Fruit fly (Drosophila melanogaster): ENCODE data around the gene CG2258.

CG2258 gene

DNA sequence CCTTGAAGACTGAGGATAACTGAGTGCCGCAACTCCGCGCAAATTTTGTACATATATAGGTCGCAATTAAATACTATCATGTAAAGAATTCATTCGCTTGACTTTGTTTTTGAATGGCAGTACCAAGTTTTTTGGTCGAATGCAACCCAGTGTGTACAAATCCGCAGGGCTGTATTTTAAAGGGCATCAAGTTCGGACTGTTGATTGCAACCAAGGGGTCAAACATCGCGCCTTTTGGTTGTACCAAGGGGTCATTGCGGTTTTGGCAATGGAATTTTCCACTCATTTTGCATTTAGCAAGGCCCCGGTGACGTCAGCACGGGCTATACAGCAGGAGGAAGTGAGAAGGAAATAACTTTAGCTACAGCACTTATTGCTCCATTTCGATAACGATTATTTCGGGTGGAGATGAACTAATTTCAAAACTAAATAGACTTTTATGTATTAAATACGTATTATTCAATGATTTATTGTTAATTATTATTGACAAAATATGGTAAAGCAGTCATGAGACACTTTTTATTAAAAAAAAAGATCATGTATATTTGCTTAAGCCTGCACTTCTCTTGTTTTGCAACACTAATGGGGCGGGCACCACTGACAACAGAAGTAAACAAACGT is 29.9 kb upstream of the CG2258 start, which contains the start of gene CG10958 (continued):
- TF ChIP-seq vvl (GFP tag; IDR thresholded peaks at IDR 0.05) = peak; percentile 64; the same call in 1 of the 2 replicates
- peak; percentile 51 for TF ChIP-seq CG7839 (tag; optimal IDR thresholded peaks at IDR 0.05)
- peak; percentile 30; the same call in 1 of the 3 replicates for TF ChIP-seq B-H1 (GFP tag; IDR thresholded peaks at IDR 0.05)
- TF ChIP-seq CG15514 (GFP tag; optimal IDR thresholded peaks at IDR 0.05) = peak; percentile 85
- no peak for TF ChIP-seq CG6854 (GFP tag; optimal IDR thresholded peaks at IDR 0.05)
- TF ChIP-seq MESR4 (GFP tag; optimal IDR thresholded peaks at IDR 0.05) = peak; percentile 68
- TF ChIP-seq Aef1 (GFP tag; IDR thresholded peaks at IDR 0.05) = 0 out of 3 replicates have a peak, but pooled peaks have one; percentile 33
- no peak for TF ChIP-seq D (optimal IDR thresholded peaks at IDR 0.05)
- peak; percentile 16 for TF ChIP-seq D (GFP tag; optimal IDR thresholded peaks at IDR 0.05)
- peak; percentile 55 for TF ChIP-seq CG18262 (tag; optimal IDR thresholded peaks at IDR 0.05)
- TF ChIP-seq Abd-B (GFP tag; optimal IDR thresholded peaks at IDR 0.05) = peak; percentile 31
- TF ChIP-seq Sry-β (GFP tag; optimal IDR thresholded peaks at IDR 0.05) = peak; percentile 85
- TF ChIP-seq CG18764 (GFP tag; optimal IDR thresholded peaks at IDR 0.05) = peak; percentile 48
- TF ChIP-seq sob (GFP tag; IDR thresholded peaks at IDR 0.05) = peak; percentile 68
- peak; percentile 63 for TF ChIP-seq CG12155 (GFP tag; optimal IDR thresholded peaks at IDR 0.05)
- TF ChIP-seq CG12219 (GFP tag; optimal IDR thresholded peaks at IDR 0.05) = no peak
- TF ChIP-seq CG16813 (GFP tag; IDR thresholded peaks at IDR 0.05; ENCODE audit: partially characterized antibody) = no peak
- peak; percentile 9 for TF ChIP-seq Antp (GFP tag; optimal IDR thresholded peaks at IDR 0.05)
- no peak for TF ChIP-seq gt (GFP tag; IDR thresholded peaks at IDR 0.05)
- peak; percentile 56 for TF ChIP-seq caup (GFP tag; optimal IDR thresholded peaks at IDR 0.05; ENCODE audit: severe bottlenecking)
- TF ChIP-seq Oaz (GFP tag; IDR thresholded peaks at IDR 0.05) = 0 out of 2 replicates have a peak, but pooled peaks have one; percentile 33
- peak; percentile 80 for TF ChIP-seq CG12391 (tag; optimal IDR thresholded peaks at IDR 0.05)
- TF ChIP-seq CoRest (tag; optimal IDR thresholded peaks at IDR 0.05) = peak; percentile 37
- 0 out of 2 replicates have a peak, but pooled peaks have one; percentile 33 for TF ChIP-seq lmd (GFP tag; IDR thresholded peaks at IDR 0.05)
- peak; percentile 48 for TF ChIP-seq CG12659 (GFP tag; optimal IDR thresholded peaks at IDR 0.05)
- peak; percentile 35 for TF ChIP-seq CG15696 (tag; optimal IDR thresholded peaks at IDR 0.05)
- peak; percentile 64; the same call in 1 of the 2 replicates for TF ChIP-seq CG6689 (GFP tag; IDR thresholded peaks at IDR 0.05)
- TF ChIP-seq CG18011 (GFP tag; optimal IDR thresholded peaks at IDR 0.05) = peak; percentile 60
- TF ChIP-seq Doc2 (GFP tag; IDR thresholded peaks at IDR 0.05) = no peak
- TF ChIP-seq Hsf (GFP tag; optimal IDR thresholded peaks at IDR 0.05) = peak; percentile 47
- peak; percentile 38; the same call in 1 of the 2 replicates for TF ChIP-seq ssp (GFP tag; IDR thresholded peaks at IDR 0.05)
- TF ChIP-seq MBD-R2 (GFP tag; IDR thresholded peaks at IDR 0.05) = peak; percentile 73
- TF ChIP-seq crp (GFP tag; optimal IDR thresholded peaks at IDR 0.05) = peak in 1 of 2 experiments; percentile 23
- TF ChIP-seq Lim3 (GFP tag; IDR thresholded peaks at IDR 0.05) = no peak
- peak; percentile 68 for TF ChIP-seq CG2712 (tag; optimal IDR thresholded peaks at IDR 0.05)
- TF ChIP-seq CG8290 (GFP tag; optimal IDR thresholded peaks at IDR 0.05) = peak; percentile 28
- TF ChIP-seq CG8290 (tag; optimal IDR thresholded peaks at IDR 0.05) = no peak
- TF ChIP-seq trem (tag; optimal IDR thresholded peaks at IDR 0.05) = peak; percentile 57
- peak; percentile 33 for TF ChIP-seq CG3281 (GFP tag; optimal IDR thresholded peaks at IDR 0.05)
- no peak for TF ChIP-seq ranshi (GFP tag; IDR thresholded peaks at IDR 0.05)
- TF ChIP-seq CG10209 (GFP tag; optimal IDR thresholded peaks at IDR 0.05) = peak; percentile 41
- TF ChIP-seq Six4 (GFP tag; optimal IDR thresholded peaks at IDR 0.05) = peak; percentile 63
- peak; percentile 99 for TF ChIP-seq CG2116 (GFP tag; optimal IDR thresholded peaks at IDR 0.05)
- TF ChIP-seq dysf (GFP tag; IDR thresholded peaks at IDR 0.05) = peak; percentile 37; the same call in 2 of the 3 replicates
- peak; percentile 70 for TF ChIP-seq CG30403 (GFP tag; optimal IDR thresholded peaks at IDR 0.05)
- peak; percentile 56 for TF ChIP-seq Chrac-16 (GFP tag; optimal IDR thresholded peaks at IDR 0.05)
- peak; percentile 15 for TF ChIP-seq Ssrp (tag; optimal IDR thresholded peaks at IDR 0.05)
- peak; percentile 64 for TF ChIP-seq CG15269 (tag; optimal IDR thresholded peaks at IDR 0.05)
- peak; percentile 64 for TF ChIP-seq tin (GFP tag; optimal IDR thresholded peaks at IDR 0.05)

Measured in whole organism, embryonic.